Worm (Caenorhabditis elegans): ENCODE results near the gene Y39B6A.42.

Y39B6A.42 gene

ce11 chrV:18930748-18931147 lies 38.7 kb downstream of the Y39B6A.42 start:
- TF ChIP-seq ceh-88 (GFP tag; IDR thresholded peaks at IDR 0.05) (no peak), jun-1 (tag; optimal IDR thresholded peaks at IDR 0.05) (no peak), vab-15 (tag; optimal IDR thresholded peaks at IDR 0.05) (no peak), blmp-1 (tag; optimal IDR thresholded peaks at IDR 0.05) (no peak), nhr-85 (tag) (peak; percentile 63), lin-35 (GFP tag; optimal IDR thresholded peaks at IDR 0.05) (peak in 1 of 2 experiments; percentile 15), nhr-20 (tag; optimal IDR thresholded peaks at IDR 0.05) (peak; percentile 34)

Measured in whole organism, L1 larva.